Worm (Caenorhabditis elegans) whole organism, young adult: ENCODE results near the gene twk-20.

ENCODE experiments used
- B0019.2 ChIP-seq: fragments of 200-800 bp; sonication (Bioruptor generic); conservative IDR thresholded peaks from 2 replicates; pipeline ENCODE4 v1.3.6; 2022; ENCODE audit warnings: missing genetic modification reagents, missing genetic modification characterization, missing compliant biosample characterization
- B0261.1 ChIP-seq: sonication (generic microtip); optimal IDR thresholded peaks from 2 replicates; lab custom pipeline; 2016; ENCODE audit warnings: mild to moderate bottlenecking, missing genetic modification characterization, moderate library complexity, missing compliant biosample characterization
- D2030.7 ChIP-seq: fragments of 200-800 bp; sonication (Bioruptor generic); IDR thresholded peaks from 2 replicates; pipeline ENCODE4 v1.3.6; 2022; ENCODE audit warnings: missing genetic modification reagents, missing genetic modification characterization, missing compliant biosample characterization
- F23B12.7 ChIP-seq: sonication (generic microtip); optimal IDR thresholded peaks from 2 replicates; lab custom pipeline; 2017; ENCODE audit warnings: missing genetic modification characterization, mild to moderate bottlenecking, missing compliant biosample characterization, antibody characterized with exemption, moderate library complexity; ENCODE audit not compliant: insufficient read depth
- F49E8.2 ChIP-seq: sonication (generic microtip); optimal IDR thresholded peaks from 3 replicates; lab custom pipeline; 2017; ENCODE audit warnings: missing genetic modification characterization, mild to moderate bottlenecking, missing compliant biosample characterization, antibody characterized with exemption, moderate library complexity; ENCODE audit not compliant: insufficient read depth
- F57A8.1 ChIP-seq: fragments of 200-800 bp; sonication (Bioruptor generic); optimal IDR thresholded peaks from 2 replicates; lab custom pipeline; 2018; ENCODE audit warnings: mild to moderate bottlenecking, missing genetic modification characterization, moderate library complexity, missing compliant biosample characterization
- K12H6.12 ChIP-seq: fragments of 200-800 bp; sonication (Bioruptor generic); optimal IDR thresholded peaks from 2 replicates; lab custom pipeline; 2018; ENCODE audit warnings: mild to moderate bottlenecking, missing genetic modification characterization, missing compliant biosample characterization
- Y79H2A.3 ChIP-seq: fragments of 200-800 bp; sonication (Bioruptor generic); conservative IDR thresholded peaks from 2 replicates; pipeline ENCODE4 v1.3.6; 2022; ENCODE audit warnings: missing genetic modification reagents, missing genetic modification characterization, missing compliant biosample characterization
- aptf-2 ChIP-seq: fragments of 200-800 bp; sonication (Bioruptor generic); conservative IDR thresholded peaks from 2 replicates; pipeline ENCODE4 v1.3.6; 2022; ENCODE audit warnings: missing genetic modification reagents, missing genetic modification characterization, missing compliant biosample characterization
- athp-1 ChIP-seq: sonication (generic microtip); optimal IDR thresholded peaks from 2 replicates; lab custom pipeline; 2017; ENCODE audit warnings: mild to moderate bottlenecking, missing genetic modification characterization, missing compliant biosample characterization
- bed-1 ChIP-seq: fragments of 200-800 bp; sonication (Bioruptor generic); IDR thresholded peaks from 2 replicates; pipeline ENCODE4 v1.3.6; 2022; ENCODE audit warnings: missing genetic modification reagents, missing genetic modification characterization, missing compliant biosample characterization
- cebp-1 ChIP-seq, 2 experiments: fragments of 200-800 bp in 1 of 2; sonication (Bioruptor generic) in 1 of 2; sonication (generic microtip) in 1 of 2; IDR thresholded peaks in 1 of 2; optimal IDR thresholded peaks in 1 of 2; 2 replicates each; pipeline versions ENCODE4 v1.3.6 to Lab custom; 2017 to 2022; ENCODE audit warnings: missing compliant biosample characterization in 2 of 2, missing genetic modification characterization in 2 of 2, mild to moderate bottlenecking in 1 of 2, missing genetic modification reagents in 1 of 2, moderate library complexity in 1 of 2
- ceh-40 ChIP-seq: fragments of 200-800 bp; sonication (Bioruptor generic); IDR thresholded peaks from 2 replicates; pipeline ENCODE4 v1.3.6; 2022; ENCODE audit warnings: missing genetic modification characterization, missing compliant biosample characterization
- ceh-91 ChIP-seq: fragments of 200-800 bp; sonication (Bioruptor generic); IDR thresholded peaks from 2 replicates; pipeline ENCODE4 v1.3.6; 2022; ENCODE audit warnings: missing genetic modification reagents, missing genetic modification characterization, missing compliant biosample characterization
- die-1 ChIP-seq: sonication (generic microtip); optimal IDR thresholded peaks from 2 replicates; lab custom pipeline; 2016; ENCODE audit warnings: missing genotype, mild to moderate bottlenecking, missing genetic modification characterization, missing compliant biosample characterization
- dox-1 ChIP-seq: fragments of 200-800 bp; sonication (Bioruptor generic); IDR thresholded peaks from 2 replicates; pipeline ENCODE4 v1.3.6; 2022; ENCODE audit warnings: missing genetic modification reagents, missing genetic modification characterization, missing compliant biosample characterization
- fkh-3 ChIP-seq: sonication (generic microtip); optimal IDR thresholded peaks from 2 replicates; lab custom pipeline; 2016; ENCODE audit warnings: mild to moderate bottlenecking, missing genetic modification characterization, missing compliant biosample characterization
- him-1 ChIP-seq: sonication (generic microtip); optimal IDR thresholded peaks from 2 replicates; lab custom pipeline; 2016; ENCODE audit warnings: missing genotype, missing genetic modification reagents, missing genetic modification characterization, missing compliant biosample characterization
- hlh-12 ChIP-seq: sonication (generic microtip); optimal IDR thresholded peaks from 2 replicates; lab custom pipeline; 2016; ENCODE audit warnings: missing genetic modification characterization, missing compliant biosample characterization
- hmg-1.2 ChIP-seq: fragments of 200-800 bp; sonication (Bioruptor generic); IDR thresholded peaks from 2 replicates; pipeline ENCODE4 v1.3.6; 2022; ENCODE audit warnings: missing genetic modification reagents, missing genetic modification characterization, missing compliant biosample characterization
- hsf-1 ChIP-seq: fragments of 200-800 bp; sonication (Bioruptor generic); IDR thresholded peaks from 2 replicates; pipeline ENCODE4 v1.3.6; 2022; ENCODE audit warnings: missing genetic modification reagents, missing genetic modification characterization, missing compliant biosample characterization
- let-526 ChIP-seq: fragments of 200-800 bp; sonication (Bioruptor generic); IDR thresholded peaks from 2 replicates; pipeline ENCODE4 v1.3.6; 2022; ENCODE audit warnings: missing genetic modification reagents, missing genetic modification characterization, missing compliant biosample characterization
- lin-26 ChIP-seq: fragments of 200-800 bp; sonication (Bioruptor generic); IDR thresholded peaks from 2 replicates; pipeline ENCODE4 v1.3.6; 2022; ENCODE audit warnings: missing genetic modification reagents, missing genetic modification characterization, missing compliant biosample characterization
- lin-54 ChIP-seq: fragments of 200-800 bp; sonication (Bioruptor generic); optimal IDR thresholded peaks from 2 replicates; lab custom pipeline; 2018; ENCODE audit warnings: mild to moderate bottlenecking, missing genetic modification characterization, missing compliant biosample characterization
- lsl-1 ChIP-seq: fragments of 200-800 bp; sonication (Bioruptor generic); optimal IDR thresholded peaks from 2 replicates; lab custom pipeline; 2018; ENCODE audit warnings: mild to moderate bottlenecking, missing genetic modification characterization, moderate library complexity, missing compliant biosample characterization
- madf-6 ChIP-seq: fragments of 200-800 bp; sonication (Bioruptor generic); IDR thresholded peaks from 2 replicates; pipeline ENCODE4 v1.3.6; 2022; ENCODE audit warnings: missing genetic modification reagents, missing genetic modification characterization, missing compliant biosample characterization
- mel-28 ChIP-seq: sonication (generic microtip); optimal IDR thresholded peaks from 2 replicates; lab custom pipeline; 2016; ENCODE audit warnings: borderline replicate concordance, mild to moderate bottlenecking, missing genetic modification characterization, missing compliant biosample characterization
- nfya-1 ChIP-seq: sonication (generic microtip); optimal IDR thresholded peaks from 2 replicates; lab custom pipeline; 2017; ENCODE audit warnings: antibody characterized with exemption, missing compliant biosample characterization, missing genetic modification characterization, borderline replicate concordance; ENCODE audit not compliant: insufficient read depth
- nhr-120 ChIP-seq: fragments of 200-800 bp; sonication (Bioruptor generic); IDR thresholded peaks from 2 replicates; pipeline ENCODE4 v1.3.6; 2022; ENCODE audit warnings: missing genetic modification characterization, missing compliant biosample characterization
- nhr-80 ChIP-seq: sonication (generic microtip); optimal IDR thresholded peaks from 2 replicates; lab custom pipeline; 2016; ENCODE audit warnings: missing genetic modification characterization, missing compliant biosample characterization
- rec-8 ChIP-seq, 2 experiments: sonication (generic microtip); optimal IDR thresholded peaks; 2 replicates each; lab custom pipeline; 2016; ENCODE audit warnings: mild to moderate bottlenecking in 2 of 2, missing genetic modification characterization in 2 of 2, missing genetic modification reagents in 2 of 2, missing genotype in 2 of 2, missing biosample characterization in 1 of 2, missing compliant biosample characterization in 1 of 2, moderate library complexity in 1 of 2
- repo-1 ChIP-seq: sonication (generic microtip); optimal IDR thresholded peaks from 2 replicates; lab custom pipeline; 2017; ENCODE audit warnings: mild to moderate bottlenecking, missing genetic modification characterization, missing compliant biosample characterization
- rpc-1 ChIP-seq, 2 experiments: fragments of 150-350 bp in 1 of 2; sonication (generic microtip) in 1 of 2; optimal IDR thresholded peaks; 2 replicates each; lab custom pipeline; 2014 to 2018; ENCODE audit warnings: missing biosample characterization in 1 of 2, missing genetic modification characterization in 1 of 2, missing genetic modification reagents in 1 of 2, missing genotype in 1 of 2
- snpc-1.1 ChIP-seq: sonication (generic microtip); optimal IDR thresholded peaks from 2 replicates; lab custom pipeline; 2017; ENCODE audit warnings: missing genetic modification characterization, mild to moderate bottlenecking, missing compliant biosample characterization, antibody characterized with exemption, moderate library complexity, missing genotype, missing genetic modification reagents; ENCODE audit not compliant: insufficient read depth
- snpc-1.3 ChIP-seq: sonication (generic microtip); optimal IDR thresholded peaks from 2 replicates; lab custom pipeline; 2017; ENCODE audit warnings: missing genetic modification characterization, mild to moderate bottlenecking, missing compliant biosample characterization, antibody characterized with exemption, moderate library complexity, missing genotype, missing genetic modification reagents; ENCODE audit not compliant: insufficient read depth
- snpc-4 ChIP-seq, 5 experiments: fragments of 150-350 bp in 1 of 5; sonication (generic microtip) in 4 of 5; optimal IDR thresholded peaks; 2 replicates each; lab custom pipeline; 2014 to 2018; ENCODE audit warnings: missing genetic modification characterization in 5 of 5, missing biosample characterization in 3 of 5, antibody characterized with exemption in 2 of 5, mild to moderate bottlenecking in 2 of 5, missing compliant biosample characterization in 2 of 5, missing genotype in 2 of 5, moderate library complexity in 2 of 5, missing genetic modification reagents in 1 of 5
- tbp1 ChIP-seq: fragments of 200-800 bp; sonication (Bioruptor generic); optimal IDR thresholded peaks from 2 replicates; lab custom pipeline; 2018; ENCODE audit warnings: mild to moderate bottlenecking, missing genetic modification characterization, missing compliant biosample characterization
- ztf-18 ChIP-seq: sonication (generic microtip); optimal IDR thresholded peaks from 2 replicates; lab custom pipeline; 2016; ENCODE audit warnings: missing genotype, mild to moderate bottlenecking, missing genetic modification characterization, missing compliant biosample characterization
- ztf-25 ChIP-seq: fragments of 200-800 bp; sonication (Bioruptor generic); IDR thresholded peaks from 2 replicates; pipeline ENCODE4 v1.3.6; 2022; ENCODE audit warnings: missing genetic modification reagents, missing genetic modification characterization, missing compliant biosample characterization
- ztf-28 ChIP-seq: fragments of 200-800 bp; sonication (Bioruptor generic); IDR thresholded peaks from 2 replicates; pipeline ENCODE4 v1.3.6; 2022; ENCODE audit warnings: missing genetic modification reagents, missing genetic modification characterization, missing compliant biosample characterization
- ztf-3 ChIP-seq: fragments of 200-800 bp; sonication (Bioruptor generic); optimal IDR thresholded peaks from 2 replicates; lab custom pipeline; 2018; ENCODE audit warnings: mild to moderate bottlenecking, missing genetic modification characterization, missing compliant biosample characterization

The twk-20 gene

ce11 chrX:13655769-13656168, 16.1 kb downstream of the twk-20 start:
- peak; percentile 41; the same call in 1 of the 2 replicates for TF ChIP-seq dox-1 (GFP tag; lab: Robert Waterston, UW)
- TF ChIP-seq snpc-1.3 (tag; lab: Kevin White, UChicago): peak; percentile 37
- peak; percentile 76 for TF ChIP-seq lin-26 (GFP tag; lab: Robert Waterston, UW)
- TF ChIP-seq cebp-1 (GFP tag; IDR thresholded peaks at IDR 0.05; lab: Robert Waterston, UW): no peak
- peak; percentile 26 for TF ChIP-seq cebp-1 (tag; optimal IDR thresholded peaks at IDR 0.05; lab: Kevin White, UChicago)
- TF ChIP-seq hmg-1.2 (GFP tag; lab: Robert Waterston, UW): peak; percentile 60
- TF ChIP-seq bed-1: no peak
- TF ChIP-seq K12H6.12 (tag; lab: Kevin White, UChicago): no peak
- peak; percentile 56 for TF ChIP-seq die-1 (tag; lab: Kevin White, UChicago)
- TF ChIP-seq nhr-80: peak; percentile 5
- peak; percentile 68 for TF ChIP-seq rpc-1 (optimal IDR thresholded peaks at IDR 0.05; lab: Kevin White, UChicago)
- TF ChIP-seq rpc-1 (tag; optimal IDR thresholded peaks at IDR 0.05; lab: Kevin White, UChicago): peak; percentile 85
- TF ChIP-seq F49E8.2 (tag; lab: Kevin White, UChicago): peak; percentile 9
- peak; percentile 55 for TF ChIP-seq him-1
- TF ChIP-seq aptf-2 (GFP tag; lab: Robert Waterston, UW): no peak
- no peak for TF ChIP-seq Y79H2A.3
- TF ChIP-seq snpc-1.1 (tag; lab: Kevin White, UChicago): peak; percentile 40
- TF ChIP-seq mel-28: no peak
- TF ChIP-seq B0261.1 (tag; lab: Kevin White, UChicago): peak; percentile 78
- TF ChIP-seq athp-1 (tag; lab: Kevin White, UChicago): peak; percentile 2
- TF ChIP-seq tbp1 (GFP tag; lab: Kevin White, UChicago): peak; percentile 91
- TF ChIP-seq ztf-18 (tag; lab: Kevin White, UChicago): peak; percentile 13
- no peak for TF ChIP-seq rec-8 (tag; optimal IDR thresholded peaks at IDR 0.05; lab: Kevin White, UChicago)
- peak; percentile 18 for TF ChIP-seq hlh-12 (tag; lab: Kevin White, UChicago)
- no peak for TF ChIP-seq ceh-40
- TF ChIP-seq F23B12.7 (tag; lab: Kevin White, UChicago): no peak
- TF ChIP-seq ztf-25 (GFP tag; lab: Robert Waterston, UW): 0 out of 2 replicates have a peak, but pooled peaks have one; percentile 39
- peak; percentile 29; the same call in 1 of the 2 replicates for TF ChIP-seq D2030.7 (GFP tag; lab: Robert Waterston, UW)
- no peak for TF ChIP-seq lin-54 (GFP tag; lab: Kevin White, UChicago)
- TF ChIP-seq snpc-4 (GFP tag; optimal IDR thresholded peaks at IDR 0.05; lab: Kevin White, UChicago): no peak
- TF ChIP-seq snpc-4 (tag; optimal IDR thresholded peaks at IDR 0.05; lab: Kevin White, UChicago): peak in 2 of 4 experiments; percentile 5 to 69
- TF ChIP-seq madf-6: 0 out of 2 replicates have a peak, but pooled peaks have one; percentile 8

ce11 chrX:13660206-13660605, 20.5 kb downstream of the twk-20 start, which contains the start of gene C04A11.1:
TSS of gene C04A11.1 (plus strand) at chrX:13660506.
- TF ChIP-seq lsl-1 (no peak), nfya-1 (no peak), hsf-1 (no peak), repo-1 (tag; lab: Kevin White, UChicago) (no peak), fkh-3 (tag; lab: Kevin White, UChicago) (no peak), let-526 (GFP tag; lab: Robert Waterston, UW) (no peak), lin-26 (GFP tag; lab: Robert Waterston, UW) (no peak), ceh-91 (GFP tag; lab: Robert Waterston, UW) (no peak), ztf-3 (no peak), F57A8.1 (GFP tag; lab: Kevin White, UChicago) (no peak), nhr-120 (GFP tag; lab: Robert Waterston, UW) (no peak), F49E8.2 (tag; lab: Kevin White, UChicago) (no peak), snpc-1.1 (tag; lab: Kevin White, UChicago) (no peak), B0019.2 (GFP tag; lab: Robert Waterston, UW) (no peak), ztf-28 (no peak)
